Fruit fly (Drosophila melanogaster) whole organism, embryonic: ENCODE results near the gene ana1.

ENCODE experiments used
- Aef1 ChIP-seq: fragments of 200-800 bp; sonication (Bioruptor generic); IDR thresholded peaks from 3 replicates; pipeline ENCODE4 v1.3.6; 2022; ENCODE audit warnings: missing biosample characterization, missing genetic modification characterization
- Atf3 ChIP-seq: fragments of 200-800 bp; sonication (Bioruptor generic); optimal IDR thresholded peaks from 3 replicates; lab custom pipeline; 2016; ENCODE audit warnings: missing biosample characterization, missing genetic modification characterization
- Bdp1 ChIP-seq: fragments of 200-800 bp; sonication (Bioruptor generic); optimal IDR thresholded peaks from 3 replicates; lab custom pipeline; 2016; ENCODE audit warnings: missing biosample characterization, missing genetic modification characterization
- CG1024 ChIP-seq: fragments of 200-800 bp; sonication (Bioruptor generic); IDR thresholded peaks from 2 replicates; pipeline ENCODE4 v1.3.6; 2022; ENCODE audit warnings: missing biosample characterization, missing genetic modification characterization
- CG10321 ChIP-seq: fragments of 200-800 bp; sonication (Bioruptor generic); IDR thresholded peaks from 2 replicates; pipeline ENCODE4 v1.3.6; 2022; ENCODE audit warnings: missing biosample characterization, missing genetic modification characterization
- CG13624 ChIP-seq: fragments of 200-800 bp; sonication (Bioruptor generic); optimal IDR thresholded peaks from 2 replicates; lab custom pipeline; 2016; ENCODE audit warnings: missing biosample characterization, missing genetic modification characterization
- CG14860 ChIP-seq: fragments of 200-800 bp; sonication (Bioruptor generic); IDR thresholded peaks from 3 replicates; pipeline ENCODE4 v1.3.6; 2022; ENCODE audit warnings: missing biosample characterization, missing genetic modification characterization; ENCODE audit not compliant: partially characterized antibody
- CG15011 ChIP-seq: fragments of 200-800 bp; sonication (Bioruptor generic); optimal IDR thresholded peaks from 3 replicates; lab custom pipeline; 2018; ENCODE audit warnings: missing biosample characterization, mild to moderate bottlenecking, missing genetic modification characterization
- CG15479 ChIP-seq: fragments of 200-800 bp; sonication (Bioruptor generic); optimal IDR thresholded peaks from 3 replicates; lab custom pipeline; 2019; ENCODE audit warnings: missing biosample characterization, mild to moderate bottlenecking, missing genetic modification characterization, moderate library complexity
- CG16813 ChIP-seq: fragments of 200-800 bp; sonication (Bioruptor generic); IDR thresholded peaks from 3 replicates; pipeline ENCODE4 v1.3.6; 2022; ENCODE audit warnings: missing biosample characterization, missing genetic modification characterization; ENCODE audit not compliant: partially characterized antibody
- CG17186 ChIP-seq: fragments of 200-800 bp; sonication (Bioruptor generic); optimal IDR thresholded peaks from 3 replicates; lab custom pipeline; 2017; ENCODE audit warnings: missing biosample characterization, missing genetic modification reagents, missing genetic modification characterization
- CG30403 ChIP-seq: fragments of 200-800 bp; sonication (Bioruptor generic); optimal IDR thresholded peaks from 3 replicates; lab custom pipeline; 2016; ENCODE audit warnings: missing biosample characterization, missing genetic modification characterization
- CG32772 ChIP-seq: fragments of 200-800 bp; sonication (Bioruptor generic); IDR thresholded peaks from 2 replicates; pipeline ENCODE4 v1.3.6; 2022; ENCODE audit warnings: missing biosample characterization, missing genetic modification characterization
- CG4360 ChIP-seq: fragments of 200-800 bp; sonication (Bioruptor generic); IDR thresholded peaks from 2 replicates; pipeline ENCODE4 v1.3.6; 2022; ENCODE audit warnings: missing biosample characterization, missing genetic modification characterization
- CG6254 ChIP-seq: fragments of 200-800 bp; sonication (Bioruptor generic); optimal IDR thresholded peaks from 3 replicates; lab custom pipeline; 2017; ENCODE audit warnings: mild to moderate bottlenecking, missing biosample characterization, missing genetic modification reagents, missing genetic modification characterization
- CG6689 ChIP-seq: fragments of 200-800 bp; sonication (Bioruptor generic); IDR thresholded peaks from 2 replicates; pipeline ENCODE4 v1.3.6; 2022; ENCODE audit warnings: missing biosample characterization, missing genetic modification characterization
- CG6765 ChIP-seq: fragments of 200-800 bp; sonication (Bioruptor generic); optimal IDR thresholded peaks from 3 replicates; lab custom pipeline; 2017; ENCODE audit warnings: missing biosample characterization, mild to moderate bottlenecking, missing genetic modification characterization
- CG7745 ChIP-seq: fragments of 200-800 bp; sonication (Bioruptor generic); optimal IDR thresholded peaks from 2 replicates; lab custom pipeline; 2018; ENCODE audit warnings: missing biosample characterization, mild to moderate bottlenecking, missing genetic modification characterization, moderate library complexity
- CG8944 ChIP-seq: fragments of 200-800 bp; sonication (Bioruptor generic); optimal IDR thresholded peaks from 3 replicates; lab custom pipeline; 2016; ENCODE audit warnings: missing biosample characterization, missing genetic modification characterization
- D19A ChIP-seq: fragments of 200-800 bp; optimal IDR thresholded peaks from 3 replicates; lab custom pipeline; 2019; ENCODE audit warnings: missing biosample characterization, mild to moderate bottlenecking, missing genetic modification characterization, moderate library complexity
- H2.0 ChIP-seq: fragments of 200-800 bp; sonication (Bioruptor generic); IDR thresholded peaks from 2 replicates; pipeline ENCODE4 v1.3.6; 2022; ENCODE audit warnings: missing biosample characterization, missing genetic modification characterization
- Mad ChIP-seq: fragments of 200-800 bp; sonication (Bioruptor generic); optimal IDR thresholded peaks from 2 replicates; lab custom pipeline; 2016; ENCODE audit warnings: missing biosample characterization, missing genetic modification characterization
- Meics ChIP-seq: fragments of 200-800 bp; sonication (Bioruptor generic); optimal IDR thresholded peaks from 2 replicates; lab custom pipeline; 2017; ENCODE audit warnings: missing biosample characterization, mild to moderate bottlenecking, missing genetic modification characterization
- Opbp ChIP-seq: fragments of 200-800 bp; sonication (Bioruptor generic); IDR thresholded peaks from 3 replicates; pipeline ENCODE4 v1.3.6; 2022; ENCODE audit warnings: missing biosample characterization, missing genetic modification characterization; ENCODE audit not compliant: partially characterized antibody
- Scr ChIP-seq: fragments of 200-800 bp; sonication (Bioruptor generic); IDR thresholded peaks from 2 replicates; pipeline ENCODE4 v1.3.6; 2022; ENCODE audit warnings: missing biosample characterization, missing genetic modification characterization; ENCODE audit not compliant: partially characterized antibody
- Sox102F ChIP-seq: fragments of 200-800 bp; sonication (Bioruptor generic); optimal IDR thresholded peaks from 2 replicates; lab custom pipeline; 2018; ENCODE audit warnings: missing biosample characterization, mild to moderate bottlenecking, missing genetic modification characterization, moderate library complexity
- Spps ChIP-seq: fragments of 200-800 bp; sonication (Bioruptor generic); optimal IDR thresholded peaks from 2 replicates; lab custom pipeline; 2018; ENCODE audit warnings: missing biosample characterization, mild to moderate bottlenecking, missing genetic modification characterization
- Tbp ChIP-seq: fragments of >200 bp; optimal IDR thresholded peaks from 2 replicates; lab custom pipeline; 2018; ENCODE audit warnings: missing biosample characterization, missing genetic modification characterization
- Vsx1 ChIP-seq: fragments of 200-800 bp; sonication (Bioruptor generic); optimal IDR thresholded peaks from 2 replicates; lab custom pipeline; 2017; ENCODE audit warnings: missing biosample characterization, mild to moderate bottlenecking, missing genetic modification characterization, missing genetic modification reagents
- ase ChIP-seq: fragments of 200-800 bp; sonication (Bioruptor generic); IDR thresholded peaks from 3 replicates; pipeline ENCODE4 v1.3.6; 2022; ENCODE audit warnings: missing biosample characterization, missing genetic modification characterization
- ash1 ChIP-seq: fragments of 200-800 bp; sonication (Bioruptor generic); optimal IDR thresholded peaks from 2 replicates; lab custom pipeline; 2018; ENCODE audit warnings: missing biosample characterization, mild to moderate bottlenecking, missing genetic modification characterization
- ems ChIP-seq: fragments of 200-800 bp; sonication (Bioruptor generic); optimal IDR thresholded peaks from 3 replicates; lab custom pipeline; 2016; ENCODE audit warnings: missing biosample characterization, missing genetic modification characterization
- en ChIP-seq: fragments of 200-800 bp; sonication (Bioruptor generic); optimal IDR thresholded peaks from 2 replicates; lab custom pipeline; 2016; ENCODE audit warnings: missing biosample characterization, missing genetic modification characterization
- gt ChIP-seq: fragments of 200-800 bp; sonication (Bioruptor generic); IDR thresholded peaks from 2 replicates; pipeline ENCODE4 v1.3.6; 2022; ENCODE audit warnings: missing biosample characterization, missing genetic modification characterization
- hb ChIP-seq: fragments of 200-800 bp; sonication (Bioruptor generic); IDR thresholded peaks from 3 replicates; pipeline ENCODE4 v1.3.6; 2022; ENCODE audit warnings: missing biosample characterization, missing genetic modification characterization; ENCODE audit not compliant: partially characterized antibody
- hbn ChIP-seq: fragments of 200-800 bp; sonication (Bioruptor generic); IDR thresholded peaks from 2 replicates; pipeline ENCODE4 v1.3.6; 2022; ENCODE audit warnings: missing biosample characterization, missing genetic modification characterization; ENCODE audit not compliant: partially characterized antibody
- kni ChIP-seq: fragments of 200-800 bp; sonication (Bioruptor generic); optimal IDR thresholded peaks from 3 replicates; lab custom pipeline; 2017; ENCODE audit warnings: mild to moderate bottlenecking, missing biosample characterization, missing genetic modification reagents, missing genetic modification characterization
- lola ChIP-seq, 3 experiments: fragments of >200 bp in 2 of 3; fragments of 200-800 bp in 1 of 3; sonication (Bioruptor generic) in 1 of 3; optimal IDR thresholded peaks; 2 replicates each; lab custom pipeline; 2017 to 2019; ENCODE audit warnings: missing biosample characterization in 3 of 3, missing genetic modification characterization in 3 of 3, mild to moderate bottlenecking in 1 of 3, moderate library complexity in 1 of 3
- mld ChIP-seq: fragments of 200-800 bp; sonication (Bioruptor generic); IDR thresholded peaks from 3 replicates; pipeline ENCODE4 v1.3.6; 2022; ENCODE audit warnings: missing biosample characterization, missing genetic modification characterization; ENCODE audit not compliant: partially characterized antibody
- nerfin-1 ChIP-seq: fragments of 200-800 bp; sonication (Bioruptor generic); optimal IDR thresholded peaks from 3 replicates; lab custom pipeline; 2019; ENCODE audit warnings: missing biosample characterization, mild to moderate bottlenecking, missing genetic modification characterization, moderate library complexity
- nerfin-2 ChIP-seq: fragments of 200-800 bp; sonication (Bioruptor generic); IDR thresholded peaks from 2 replicates; pipeline ENCODE4 v1.3.6; 2022; ENCODE audit warnings: missing biosample characterization, missing genetic modification characterization; ENCODE audit not compliant: partially characterized antibody
- onecut ChIP-seq: fragments of 200-800 bp; sonication (Bioruptor generic); IDR thresholded peaks from 2 replicates; pipeline ENCODE4 v1.3.6; 2022; ENCODE audit warnings: missing biosample characterization, missing genetic modification characterization
- pum ChIP-seq: fragments of 200-800 bp; sonication (Bioruptor generic); optimal IDR thresholded peaks from 2 replicates; lab custom pipeline; 2016; ENCODE audit warnings: missing biosample characterization, missing genetic modification characterization
- pzg ChIP-seq: fragments of 200-800 bp; sonication (Bioruptor generic); optimal IDR thresholded peaks from 3 replicates; lab custom pipeline; 2018; ENCODE audit warnings: missing biosample characterization, mild to moderate bottlenecking, missing genetic modification characterization, moderate library complexity
- salm ChIP-seq: fragments of 200-800 bp; sonication (Bioruptor generic); optimal IDR thresholded peaks from 2 replicates; lab custom pipeline; 2018; ENCODE audit warnings: missing biosample characterization, mild to moderate bottlenecking, missing genetic modification characterization
- sens ChIP-seq: fragments of 200-800 bp; sonication (Bioruptor generic); peaks from one replicate; lab custom pipeline; 2016; ENCODE audit warnings: missing biosample characterization, missing genetic modification characterization
- sna ChIP-seq: fragments of 200-800 bp; sonication (Bioruptor generic); IDR thresholded peaks from 2 replicates; pipeline ENCODE4 v1.3.6; 2022; ENCODE audit warnings: missing biosample characterization, missing genetic modification characterization; ENCODE audit not compliant: partially characterized antibody
- unpg ChIP-seq: fragments of 200-800 bp; sonication (Bioruptor generic); optimal IDR thresholded peaks from 3 replicates; lab custom pipeline; 2018; ENCODE audit warnings: missing biosample characterization, mild to moderate bottlenecking, missing genetic modification characterization, moderate library complexity
- usp ChIP-seq: fragments of >200 bp; optimal IDR thresholded peaks from 2 replicates; lab custom pipeline; 2017; ENCODE audit warnings: missing biosample characterization, missing genetic modification characterization
- vnd ChIP-seq: fragments of 200-800 bp; sonication (Bioruptor generic); IDR thresholded peaks from 3 replicates; pipeline ENCODE4 v1.3.6; 2022; ENCODE audit warnings: missing biosample characterization, missing genetic modification characterization; ENCODE audit not compliant: partially characterized antibody

ana1 gene

DNA sequence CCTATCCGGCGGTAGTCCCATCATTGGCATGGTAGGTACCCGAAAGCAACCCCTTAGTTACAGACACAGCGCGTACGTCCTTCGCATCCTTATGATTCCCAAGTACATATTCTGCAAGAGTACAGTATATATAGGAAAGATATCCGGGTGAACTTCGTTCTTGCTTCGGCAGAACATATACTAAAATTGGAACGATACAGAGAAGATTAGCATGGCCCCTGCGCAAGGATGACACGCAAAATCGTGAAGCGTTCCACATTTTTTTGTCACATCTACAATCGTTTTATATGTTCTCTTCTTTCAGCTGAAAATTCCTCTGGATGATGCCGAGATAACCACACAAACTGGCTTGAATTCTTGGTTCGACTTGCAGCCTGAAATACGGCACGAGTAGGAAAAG, 25.6 kb downstream of the ana1 start (continued):
- TF ChIP-seq CG6254 (GFP tag; lab: Kevin White, UChicago) (no peak), CG16813 (peak; percentile 73), CG4360 (GFP tag; lab: Robert Waterston, UW) (no peak), CG6689 (no peak), usp (GFP tag; lab: Kevin White, UChicago) (no peak), ase (GFP tag; lab: Robert Waterston, UW) (no peak), Mad (GFP tag; lab: Kevin White, UChicago) (no peak), vnd (GFP tag; lab: Robert Waterston, UW) (peak; percentile 31; the same call in 2 of the 3 replicates), CG6765 (GFP tag; lab: Kevin White, UChicago) (no peak), CG13624 (GFP tag; lab: Kevin White, UChicago) (no peak), CG14860 (peak; percentile 61; the same call in 2 of the 3 replicates), nerfin-2 (0 out of 2 replicates have a peak, but pooled peaks have one; percentile 24), gt (no peak), lola (GFP tag; optimal IDR thresholded peaks at IDR 0.05; lab: Kevin White, UChicago) (no peak), Bdp1 (GFP tag; lab: Kevin White, UChicago) (peak; percentile 94), CG15011 (GFP tag; lab: Kevin White, UChicago) (no peak), sens (GFP tag; lab: Kevin White, UChicago) (no peak), D19A (no peak), pzg (GFP tag; lab: Kevin White, UChicago) (no peak), mld (peak; percentile 57; the same call in 1 of the 3 replicates), kni (GFP tag; lab: Kevin White, UChicago) (peak; percentile 41), sna (GFP tag; lab: Robert Waterston, UW) (no peak), Aef1 (GFP tag; lab: Robert Waterston, UW) (no peak), en (GFP tag; lab: Kevin White, UChicago) (no peak), onecut (GFP tag; lab: Robert Waterston, UW) (no peak), CG7745 (tag; lab: Kevin White, UChicago) (no peak), CG17186 (GFP tag; lab: Kevin White, UChicago) (no peak), CG15479 (GFP tag; lab: Kevin White, UChicago) (peak; percentile 17), CG32772 (GFP tag; lab: Robert Waterston, UW) (no peak), Scr (GFP tag; lab: Robert Waterston, UW) (peak; percentile 12; the same call in 1 of the 2 replicates), hbn (no peak), unpg (GFP tag; lab: Kevin White, UChicago) (no peak), CG8944 (GFP tag; lab: Kevin White, UChicago) (no peak), CG10321 (GFP tag; lab: Robert Waterston, UW) (no peak), pum (no peak), salm (tag; lab: Kevin White, UChicago) (no peak), CG1024 (GFP tag; lab: Robert Waterston, UW) (no peak), Vsx1 (no peak), hb (GFP tag; lab: Robert Waterston, UW) (0 out of 3 replicates have a peak, but pooled peaks have one; percentile 40), ems (GFP tag; lab: Kevin White, UChicago) (no peak), Sox102F (GFP tag; lab: Kevin White, UChicago) (no peak), Spps (tag; lab: Kevin White, UChicago) (no peak), Tbp (GFP tag; lab: Kevin White, UChicago) (peak; percentile 11), CG30403 (GFP tag; lab: Kevin White, UChicago) (no peak), nerfin-1 (tag; lab: Kevin White, UChicago) (peak; percentile 34), ash1 (no peak), Opbp (GFP tag; lab: Robert Waterston, UW) (peak; percentile 60; the same call in 2 of the 3 replicates), Meics (GFP tag; lab: Kevin White, UChicago) (no peak), H2.0 (GFP tag; lab: Robert Waterston, UW) (no peak), Atf3 (GFP tag; lab: Kevin White, UChicago) (no peak)
